Worm (Caenorhabditis elegans) whole organism, L2 larva: ENCODE data around the gene Y49A3A.4.

Experiments used
- C34F6.9 ChIP-seq: fragments of 150-350 bp; optimal IDR thresholded peaks from 2 replicates; lab custom pipeline; 2014; ENCODE audit warnings: missing biosample characterization, missing genetic modification characterization
- F13H6.1 ChIP-seq: sonication (generic microtip); optimal IDR thresholded peaks from 2 replicates; lab custom pipeline; 2016; ENCODE audit warnings: missing genetic modification characterization, missing compliant biosample characterization
- R02D3.7 ChIP-seq: fragments of 150-350 bp; optimal IDR thresholded peaks from 2 replicates; lab custom pipeline; 2014; ENCODE audit warnings: missing biosample characterization, missing genetic modification characterization
- Y55F3AM.14 ChIP-seq: fragments of 200-800 bp; sonication (Bioruptor generic); optimal IDR thresholded peaks from 2 replicates; lab custom pipeline; 2018; ENCODE audit warnings: mild to moderate bottlenecking, missing genetic modification characterization, missing compliant biosample characterization
- ZK546.5 ChIP-seq: sonication (generic microtip); optimal IDR thresholded peaks from 2 replicates; lab custom pipeline; 2017; ENCODE audit warnings: missing biosample characterization, missing genetic modification characterization
- alr-1 ChIP-seq: fragments of 150-350 bp; optimal IDR thresholded peaks from 2 replicates; lab custom pipeline; 2014; ENCODE audit warnings: missing biosample characterization, missing genetic modification characterization
- aly-2 ChIP-seq: fragments of 150-350 bp; optimal IDR thresholded peaks from 2 replicates; lab custom pipeline; 2014; ENCODE audit warnings: missing biosample characterization, missing genetic modification characterization
- ama-1 ChIP-seq: fragments of 150-350 bp; optimal IDR thresholded peaks from 2 replicates; lab custom pipeline; 2018; ENCODE audit warnings: inconsistent platforms
- blmp-1 ChIP-seq: sonication (generic microtip); optimal IDR thresholded peaks from 2 replicates; lab custom pipeline; 2017; ENCODE audit warnings: missing genetic modification characterization, mild to moderate bottlenecking, missing compliant biosample characterization, antibody characterized with exemption, moderate library complexity; ENCODE audit not compliant: insufficient read depth
- ceh-16 ChIP-seq: fragments of 150-350 bp; optimal IDR thresholded peaks from 2 replicates; lab custom pipeline; 2014; ENCODE audit warnings: missing biosample characterization, missing genetic modification characterization
- ceh-82 ChIP-seq: fragments of 150-350 bp; optimal IDR thresholded peaks from 2 replicates; lab custom pipeline; 2014; ENCODE audit warnings: missing biosample characterization, missing genetic modification characterization
- crh-2 ChIP-seq: sonication (generic microtip); optimal IDR thresholded peaks from 2 replicates; lab custom pipeline; 2017; ENCODE audit warnings: missing biosample characterization, missing genetic modification characterization
- dmd-4 ChIP-seq: sonication (generic microtip); optimal IDR thresholded peaks from 2 replicates; lab custom pipeline; 2017; ENCODE audit warnings: missing biosample characterization, missing genetic modification characterization
- egl-27 ChIP-seq: sonication (generic microtip); optimal IDR thresholded peaks from 3 replicates; lab custom pipeline; 2017; ENCODE audit warnings: missing biosample characterization, missing genetic modification reagents, missing genetic modification characterization
- elt-1 ChIP-seq: fragments of 150-350 bp; optimal IDR thresholded peaks from 2 replicates; lab custom pipeline; 2014; ENCODE audit warnings: missing biosample characterization, missing genetic modification characterization
- elt-3 ChIP-seq: sonication (generic microtip); optimal IDR thresholded peaks from 2 replicates; lab custom pipeline; 2017; ENCODE audit warnings: missing biosample characterization, missing genetic modification characterization
- fos-1 ChIP-seq: fragments of 150-350 bp; optimal IDR thresholded peaks from 2 replicates; lab custom pipeline; 2014; ENCODE audit warnings: missing biosample characterization, missing genetic modification characterization
- gmeb-1 ChIP-seq: fragments of 150-350 bp; optimal IDR thresholded peaks from 2 replicates; lab custom pipeline; 2014; ENCODE audit warnings: missing biosample characterization, missing genetic modification characterization
- lin-11 ChIP-seq: fragments of 150-350 bp; sonication (generic microtip); optimal IDR thresholded peaks from 2 replicates; lab custom pipeline; 2014; ENCODE audit warnings: missing biosample characterization, missing genetic modification characterization, inconsistent platforms, mixed read lengths
- lin-13 ChIP-seq: fragments of 150-350 bp; optimal IDR thresholded peaks from 2 replicates; lab custom pipeline; 2014; ENCODE audit warnings: missing biosample characterization, missing genetic modification reagents, missing genetic modification characterization
- lin-39 ChIP-seq: fragments of 150-350 bp; optimal IDR thresholded peaks from 2 replicates; lab custom pipeline; 2014; ENCODE audit warnings: missing biosample characterization, missing genetic modification reagents, missing genetic modification characterization
- lsy-2 ChIP-seq, 2 experiments: fragments of 150-350 bp in 1 of 2; sonication (generic microtip) in 1 of 2; optimal IDR thresholded peaks; 2 replicates each; lab custom pipeline; 2014 to 2017; ENCODE audit warnings: missing biosample characterization in 2 of 2, missing genetic modification characterization in 2 of 2
- mab-5 ChIP-seq: fragments of 150-350 bp; optimal IDR thresholded peaks from 2 replicates; lab custom pipeline; 2014; ENCODE audit warnings: missing biosample characterization, missing genetic modification characterization
- mbf-1 ChIP-seq: sonication (generic microtip); optimal IDR thresholded peaks from 2 replicates; lab custom pipeline; 2017; ENCODE audit warnings: missing biosample characterization, missing genetic modification characterization
- mdl-1 ChIP-seq, 2 experiments: fragments of 150-350 bp in 1 of 2; sonication (generic microtip) in 1 of 2; optimal IDR thresholded peaks; 2 replicates each; lab custom pipeline; 2017; ENCODE audit warnings: missing biosample characterization in 2 of 2, missing genetic modification characterization in 2 of 2
- nhr-10 ChIP-seq: sonication (generic microtip); optimal IDR thresholded peaks from 2 replicates; lab custom pipeline; 2017; ENCODE audit warnings: missing biosample characterization, missing genetic modification characterization
- nhr-11 ChIP-seq: fragments of 150-350 bp; optimal IDR thresholded peaks from 2 replicates; lab custom pipeline; 2014; ENCODE audit warnings: missing biosample characterization, missing genetic modification characterization
- nhr-12 ChIP-seq: fragments of 150-350 bp; optimal IDR thresholded peaks from 2 replicates; lab custom pipeline; 2014; ENCODE audit warnings: missing biosample characterization, missing genetic modification characterization
- nhr-129 ChIP-seq: fragments of 150-350 bp; optimal IDR thresholded peaks from 2 replicates; lab custom pipeline; 2014; ENCODE audit warnings: missing biosample characterization, missing genetic modification characterization
- nhr-21 ChIP-seq: fragments of 150-350 bp; optimal IDR thresholded peaks from 2 replicates; lab custom pipeline; 2014; ENCODE audit warnings: missing biosample characterization, missing genetic modification characterization
- nhr-23 ChIP-seq: fragments of 150-350 bp; optimal IDR thresholded peaks from 2 replicates; lab custom pipeline; 2014; ENCODE audit warnings: missing biosample characterization, missing genetic modification reagents, missing genetic modification characterization
- nhr-237 ChIP-seq: fragments of 150-350 bp; optimal IDR thresholded peaks from 2 replicates; lab custom pipeline; 2014; ENCODE audit warnings: missing biosample characterization, missing genetic modification characterization
- nhr-25 ChIP-seq: fragments of 150-350 bp; sonication (generic microtip); optimal IDR thresholded peaks from 3 replicates; lab custom pipeline; 2014; ENCODE audit warnings: missing biosample characterization, missing genetic modification characterization
- nhr-6 ChIP-seq: fragments of 150-350 bp; optimal IDR thresholded peaks from 2 replicates; lab custom pipeline; 2014; ENCODE audit warnings: missing biosample characterization, missing genetic modification characterization
- nhr-77 ChIP-seq: fragments of 150-350 bp; optimal IDR thresholded peaks from 2 replicates; lab custom pipeline; 2014; ENCODE audit warnings: missing biosample characterization, missing genetic modification characterization
- peb-1 ChIP-seq: fragments of 150-350 bp; optimal IDR thresholded peaks from 2 replicates; lab custom pipeline; 2014; ENCODE audit warnings: missing biosample characterization, missing genetic modification characterization
- sem-4 ChIP-seq: fragments of 150-350 bp; optimal IDR thresholded peaks from 2 replicates; lab custom pipeline; 2014; ENCODE audit warnings: missing biosample characterization, missing genetic modification reagents, missing genetic modification characterization
- skn-1 ChIP-seq: sonication (generic microtip); optimal IDR thresholded peaks from 2 replicates; lab custom pipeline; 2017; ENCODE audit warnings: missing biosample characterization, missing genetic modification characterization
- sma-3 ChIP-seq: sonication (generic microtip); optimal IDR thresholded peaks from 2 replicates; lab custom pipeline; 2016; ENCODE audit warnings: missing genetic modification reagents, missing genetic modification characterization, missing compliant biosample characterization
- sma-9 ChIP-seq, 2 experiments: fragments of 150-350 bp in 1 of 2; sonication (generic microtip) in 1 of 2; optimal IDR thresholded peaks; 2 replicates each; lab custom pipeline; 2014 to 2016; ENCODE audit warnings: missing genetic modification characterization in 2 of 2, mild to moderate bottlenecking in 1 of 2, missing biosample characterization in 1 of 2, missing compliant biosample characterization in 1 of 2, missing genetic modification reagents in 1 of 2, moderate library complexity in 1 of 2
- snpc-4 ChIP-seq: fragments of 150-350 bp; optimal IDR thresholded peaks from 2 replicates; lab custom pipeline; 2014; ENCODE audit warnings: missing biosample characterization, missing genetic modification characterization
- unc-39 ChIP-seq: fragments of 150-350 bp; optimal IDR thresholded peaks from 2 replicates; lab custom pipeline; 2014; ENCODE audit warnings: missing biosample characterization, missing genetic modification characterization
- unc-55 ChIP-seq: fragments of 150-350 bp; sonication (generic microtip); optimal IDR thresholded peaks from 3 replicates; lab custom pipeline; 2014; ENCODE audit warnings: missing biosample characterization, missing genetic modification reagents, missing genetic modification characterization
- unc-62 ChIP-seq: fragments of 150-350 bp; optimal IDR thresholded peaks from 2 replicates; lab custom pipeline; 2014; ENCODE audit warnings: missing biosample characterization, missing genetic modification reagents, missing genetic modification characterization
- zag-1 ChIP-seq: fragments of 150-350 bp; optimal IDR thresholded peaks from 2 replicates; lab custom pipeline; 2014; ENCODE audit warnings: missing biosample characterization, missing genetic modification characterization
- ztf-1 ChIP-seq: fragments of 200-800 bp; sonication (Bioruptor generic); conservative IDR thresholded peaks from 2 replicates; pipeline ENCODE4 v1.3.6; 2022; ENCODE audit warnings: missing genetic modification characterization, missing compliant biosample characterization
- ztf-11 ChIP-seq: sonication (generic microtip); optimal IDR thresholded peaks from 2 replicates; lab custom pipeline; 2017; ENCODE audit warnings: missing biosample characterization, missing genetic modification characterization
- ztf-4 ChIP-seq: fragments of 150-350 bp; optimal IDR thresholded peaks from 2 replicates; lab custom pipeline; 2014; ENCODE audit warnings: missing biosample characterization, missing genetic modification characterization

The Y49A3A.4 gene

DNA sequence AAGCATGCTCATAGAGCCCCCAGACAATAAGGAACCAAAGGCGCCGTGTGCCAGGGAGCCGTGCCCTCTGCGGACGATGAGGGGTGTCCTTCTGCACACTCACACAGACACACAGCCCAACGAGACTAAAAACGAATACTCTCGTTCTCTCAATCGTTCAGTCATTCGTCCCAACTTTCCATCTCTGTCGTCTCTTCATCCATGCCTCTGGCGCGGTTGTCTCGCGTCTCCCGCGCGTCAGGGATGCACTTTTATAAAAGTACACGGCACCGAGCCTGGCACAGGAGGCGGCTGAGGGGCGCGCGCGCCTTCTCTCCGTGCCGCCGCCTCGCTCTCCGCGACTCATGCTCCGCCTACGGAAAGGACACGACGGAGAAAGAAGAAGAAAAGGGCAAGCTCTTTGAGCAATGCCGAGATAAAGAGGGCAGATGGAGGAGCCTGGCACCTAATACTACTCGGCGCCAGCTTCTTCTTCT is 7.8 kb upstream of the Y49A3A.4 start:
- TF ChIP-seq egl-27 (tag; lab: Kevin White, UChicago) (peak; percentile 55), elt-3 (tag; lab: Kevin White, UChicago) (no peak), ztf-11 (no peak), lin-39 (tag; lab: Kevin White, UChicago) (no peak), sma-9 (GFP tag; optimal IDR thresholded peaks at IDR 0.05; lab: Kevin White, UChicago) (peak; percentile 89), sma-9 (tag; optimal IDR thresholded peaks at IDR 0.05; lab: Kevin White, UChicago) (no peak), F13H6.1 (tag; lab: Kevin White, UChicago) (peak; percentile 86), nhr-129 (no peak), sma-3 (peak; percentile 46), lin-11 (tag; lab: Kevin White, UChicago) (peak; percentile 33), nhr-6 (tag; lab: Kevin White, UChicago) (no peak), mbf-1 (tag; lab: Kevin White, UChicago) (no peak), unc-62 (peak; percentile 72), ceh-82 (tag; lab: Kevin White, UChicago) (peak; percentile 34), crh-2 (tag; lab: Kevin White, UChicago) (peak; percentile 44), nhr-11 (tag; lab: Kevin White, UChicago) (no peak), nhr-25 (tag; lab: Kevin White, UChicago) (no peak), C34F6.9 (tag; lab: Kevin White, UChicago) (peak; percentile 52), gmeb-1 (tag; lab: Kevin White, UChicago) (no peak), ceh-16 (tag; lab: Kevin White, UChicago) (no peak), nhr-10 (tag; lab: Kevin White, UChicago) (no peak), lsy-2 (tag; optimal IDR thresholded peaks at IDR 0.05; lab: Kevin White, UChicago) (peak in 1 of 2 experiments; percentile 78), fos-1 (tag; lab: Kevin White, UChicago) (peak; percentile 76), ama-1 (lab: Kevin White, UChicago) (no peak), aly-2 (tag; lab: Kevin White, UChicago) (no peak), ztf-4 (no peak), snpc-4 (peak; percentile 8), nhr-21 (tag; lab: Kevin White, UChicago) (peak; percentile 85), sem-4 (peak; percentile 69), dmd-4 (tag; lab: Kevin White, UChicago) (no peak), elt-1 (tag; lab: Kevin White, UChicago) (no peak), alr-1 (tag; lab: Kevin White, UChicago) (no peak), peb-1 (tag; lab: Kevin White, UChicago) (peak; percentile 69), R02D3.7 (tag; lab: Kevin White, UChicago) (no peak), unc-39 (no peak), lin-13 (GFP tag; lab: Kevin White, UChicago) (peak; percentile 57), nhr-23 (tag; lab: Kevin White, UChicago) (no peak), skn-1 (tag; lab: Kevin White, UChicago) (no peak), nhr-237 (tag; lab: Kevin White, UChicago) (no peak), ZK546.5 (tag; lab: Kevin White, UChicago) (no peak), blmp-1 (peak; percentile 46), zag-1 (tag; lab: Kevin White, UChicago) (peak; percentile 82), Y55F3AM.14 (GFP tag; lab: Kevin White, UChicago) (peak; percentile 87), nhr-12 (tag; lab: Kevin White, UChicago) (no peak), mab-5 (tag; lab: Kevin White, UChicago) (no peak), unc-55 (GFP tag; lab: Kevin White, UChicago) (peak; percentile 88), nhr-77 (tag; lab: Kevin White, UChicago) (peak; percentile 58), ztf-1 (no peak), mdl-1 (tag; optimal IDR thresholded peaks at IDR 0.05; lab: Kevin White, UChicago) (peak; percentile 39 to 59)
- TF ChIP-seq, all 48 proteins: peak for 22
